Worm (Caenorhabditis elegans) whole organism, L3 larva: Measurements from ENCODE around the gene let-23.

Experiments
- aly-2 ChIP-seq: fragments of 150-350 bp; optimal IDR thresholded peaks from 2 replicates; lab custom pipeline; 2014; ENCODE audit warnings: missing biosample characterization, missing genetic modification characterization
- ceh-82 ChIP-seq: fragments of 150-350 bp; optimal IDR thresholded peaks from 2 replicates; lab custom pipeline; 2014; ENCODE audit warnings: missing biosample characterization, missing genetic modification characterization
- ceh-9 ChIP-seq: sonication (generic microtip); optimal IDR thresholded peaks from 2 replicates; lab custom pipeline; 2018; ENCODE audit warnings: missing biosample characterization, missing genetic modification characterization
- egl-5 ChIP-seq: fragments of 150-350 bp; optimal IDR thresholded peaks from 2 replicates; lab custom pipeline; 2017; ENCODE audit warnings: missing biosample characterization, missing genetic modification reagents, missing genetic modification characterization, inconsistent platforms
- elt-1 ChIP-seq: fragments of 150-350 bp; optimal IDR thresholded peaks from 2 replicates; lab custom pipeline; 2014; ENCODE audit warnings: missing biosample characterization, missing genetic modification characterization
- elt-3 ChIP-seq, 3 experiments: fragments of 150-350 bp in 1 of 3; sonication (generic microtip) in 2 of 3; optimal IDR thresholded peaks; 2 replicates in 2 of 3; 4 replicates in 1 of 3; lab custom pipeline; 2014 to 2017; ENCODE audit warnings: missing biosample characterization in 3 of 3, missing genetic modification characterization in 3 of 3
- pha-4 ChIP-seq: fragments of 150-350 bp; optimal IDR thresholded peaks from 2 replicates; lab custom pipeline; 2014; ENCODE audit warnings: missing biosample characterization, missing genetic modification reagents, missing genetic modification characterization
- unc-62 ChIP-seq: fragments of 150-350 bp; sonication (generic microtip); optimal IDR thresholded peaks from 4 replicates; lab custom pipeline; 2014; ENCODE audit warnings: missing biosample characterization, missing genetic modification reagents, missing genetic modification characterization
- zag-1 ChIP-seq: fragments of 150-350 bp; optimal IDR thresholded peaks from 2 replicates; lab custom pipeline; 2014; ENCODE audit warnings: missing biosample characterization, missing genetic modification characterization

DNA sequence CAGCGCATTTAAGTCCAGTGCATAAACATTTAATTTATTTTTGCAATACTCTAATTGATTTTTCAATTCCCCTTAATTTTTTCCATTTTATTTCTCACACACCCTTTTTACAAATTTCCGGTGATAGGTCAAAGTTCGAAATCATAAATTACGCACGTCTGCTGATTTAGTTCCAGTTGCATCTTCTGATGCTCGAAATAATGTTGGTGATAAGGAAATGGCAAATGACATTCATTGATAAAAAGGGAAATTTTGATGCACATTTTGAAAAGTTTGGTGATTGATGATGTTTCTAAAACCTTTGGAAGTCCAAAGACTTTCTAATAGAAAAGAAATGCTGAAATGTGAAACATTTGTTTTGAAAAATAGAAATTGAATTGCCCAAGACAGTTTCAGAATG is 40.2 kb upstream of the let-23 start:
- TF ChIP-seq egl-5 (tag; lab: Kevin White, UChicago), result no peak
- no peak for TF ChIP-seq elt-3 (tag; optimal IDR thresholded peaks at IDR 0.05; lab: Kevin White, UChicago)
- no peak for TF ChIP-seq ceh-82
- no peak for TF ChIP-seq unc-62
- TF ChIP-seq aly-2 (tag; lab: Kevin White, UChicago), result no peak
- TF ChIP-seq elt-1 (tag; lab: Kevin White, UChicago), result no peak
- no peak for TF ChIP-seq pha-4 (tag; lab: Kevin White, UChicago)
- TF ChIP-seq zag-1, result no peak
- no peak for TF ChIP-seq ceh-9 (tag; lab: Kevin White, UChicago)
